Fruit fly (Drosophila melanogaster) whole organism, embryonic: Measurements from ENCODE around the gene Trpgamma.

ENCODE experiments used
- Abd-B ChIP-seq: fragments of 200-800 bp; sonication (Bioruptor generic); optimal IDR thresholded peaks from 2 replicates; lab custom pipeline; 2018; ENCODE audit warnings: missing biosample characterization, mild to moderate bottlenecking, missing genetic modification characterization, moderate library complexity
- Atf3 ChIP-seq: fragments of 200-800 bp; sonication (Bioruptor generic); optimal IDR thresholded peaks from 3 replicates; lab custom pipeline; 2016; ENCODE audit warnings: missing biosample characterization, missing genetic modification characterization
- Blimp-1 ChIP-seq: fragments of 200-800 bp; sonication (Bioruptor generic); optimal IDR thresholded peaks from 3 replicates; lab custom pipeline; 2018; ENCODE audit warnings: missing biosample characterization, missing genetic modification characterization, mild to moderate bottlenecking, moderate library complexity, missing genetic modification reagents
- BtbVII ChIP-seq: fragments of 200-800 bp; sonication (Bioruptor generic); optimal IDR thresholded peaks from 3 replicates; lab custom pipeline; 2017; ENCODE audit warnings: missing biosample characterization, mild to moderate bottlenecking, missing genetic modification characterization
- Bteb2 ChIP-seq: fragments of 200-800 bp; sonication (Bioruptor generic); optimal IDR thresholded peaks from 2 replicates; lab custom pipeline; 2016; ENCODE audit warnings: missing biosample characterization, missing genetic modification characterization
- CG11398 ChIP-seq: fragments of 200-800 bp; sonication (Bioruptor generic); optimal IDR thresholded peaks from 2 replicates; lab custom pipeline; 2016; ENCODE audit warnings: missing biosample characterization, missing genetic modification characterization
- CG11504 ChIP-seq: fragments of 200-800 bp; sonication (Bioruptor generic); optimal IDR thresholded peaks from 3 replicates; lab custom pipeline; 2019; ENCODE audit warnings: missing biosample characterization, mild to moderate bottlenecking, missing genetic modification characterization, moderate library complexity
- CG11695 ChIP-seq: fragments of 200-800 bp; sonication (Bioruptor generic); IDR thresholded peaks from 3 replicates; pipeline ENCODE4 v1.3.6; 2022; ENCODE audit warnings: missing biosample characterization, missing genetic modification characterization
- CG12744 ChIP-seq: fragments of 200-800 bp; sonication (Bioruptor generic); optimal IDR thresholded peaks from 2 replicates; lab custom pipeline; 2016; ENCODE audit warnings: missing biosample characterization, missing genetic modification characterization
- CG14860 ChIP-seq: fragments of 200-800 bp; sonication (Bioruptor generic); IDR thresholded peaks from 3 replicates; pipeline ENCODE4 v1.3.6; 2022; ENCODE audit warnings: missing biosample characterization, missing genetic modification characterization; ENCODE audit not compliant: partially characterized antibody
- CG15073 ChIP-seq: fragments of 200-800 bp; sonication (Bioruptor generic); optimal IDR thresholded peaks from 2 replicates; lab custom pipeline; 2016; ENCODE audit warnings: missing biosample characterization, missing genetic modification characterization
- CG16863 ChIP-seq: fragments of 200-800 bp; sonication (Bioruptor generic); optimal IDR thresholded peaks from 3 replicates; lab custom pipeline; 2016; ENCODE audit warnings: missing biosample characterization, missing genetic modification characterization
- CG17359 ChIP-seq: fragments of 200-800 bp; sonication (Bioruptor generic); optimal IDR thresholded peaks from 3 replicates; lab custom pipeline; 2018; ENCODE audit warnings: missing biosample characterization, mild to moderate bottlenecking, missing genetic modification characterization, moderate library complexity
- CG17829 ChIP-seq: fragments of 200-800 bp; optimal IDR thresholded peaks from 2 replicates; lab custom pipeline; 2019; ENCODE audit warnings: missing biosample characterization, mild to moderate bottlenecking, missing genetic modification characterization, moderate library complexity
- CG2199 ChIP-seq: fragments of 200-800 bp; sonication (Bioruptor generic); IDR thresholded peaks from 3 replicates; pipeline ENCODE4 v1.3.6; 2022; ENCODE audit warnings: missing biosample characterization, missing genetic modification characterization
- CG2202 ChIP-seq: fragments of 200-800 bp; sonication (Bioruptor generic); optimal IDR thresholded peaks from 2 replicates; lab custom pipeline; 2018; ENCODE audit warnings: missing biosample characterization, mild to moderate bottlenecking, missing genetic modification characterization
- CG2889 ChIP-seq: fragments of 200-800 bp; sonication (Bioruptor generic); IDR thresholded peaks from 3 replicates; pipeline ENCODE4 v1.3.6; 2022; ENCODE audit warnings: missing biosample characterization, missing genetic modification characterization
- CG31365 ChIP-seq: fragments of 200-800 bp; sonication (Bioruptor generic); optimal IDR thresholded peaks from 2 replicates; lab custom pipeline; 2018; ENCODE audit warnings: missing biosample characterization, mild to moderate bottlenecking, missing genetic modification characterization
- CG32772 ChIP-seq: fragments of 200-800 bp; sonication (Bioruptor generic); IDR thresholded peaks from 2 replicates; pipeline ENCODE4 v1.3.6; 2022; ENCODE audit warnings: missing biosample characterization, missing genetic modification characterization
- CG33213 ChIP-seq: fragments of 200-800 bp; sonication (Bioruptor generic); optimal IDR thresholded peaks from 3 replicates; lab custom pipeline; 2016; ENCODE audit warnings: missing biosample characterization, missing genetic modification characterization
- CG3407 ChIP-seq: fragments of 200-800 bp; sonication (Bioruptor generic); optimal IDR thresholded peaks from 2 replicates; lab custom pipeline; 2018; ENCODE audit warnings: missing biosample characterization, mild to moderate bottlenecking, missing genetic modification characterization
- CG5953 ChIP-seq: fragments of 200-800 bp; sonication (Bioruptor generic); IDR thresholded peaks from 2 replicates; pipeline ENCODE4 v1.3.6; 2022; ENCODE audit warnings: missing biosample characterization, missing genetic modification characterization
- CG6272 ChIP-seq: fragments of 200-800 bp; sonication (Bioruptor generic); IDR thresholded peaks from 2 replicates; pipeline ENCODE4 v1.3.6; 2022; ENCODE audit warnings: missing biosample characterization, missing genetic modification characterization
- CG8281 ChIP-seq: fragments of 200-800 bp; sonication (Bioruptor generic); optimal IDR thresholded peaks from 2 replicates; lab custom pipeline; 2018; ENCODE audit warnings: missing biosample characterization, mild to moderate bottlenecking, missing genetic modification characterization, moderate library complexity
- CG9932 ChIP-seq: fragments of 200-800 bp; sonication (Bioruptor generic); IDR thresholded peaks from 2 replicates; pipeline ENCODE4 v1.3.6; 2022; ENCODE audit warnings: missing biosample characterization, missing genetic modification characterization
- CHES-1-like ChIP-seq: fragments of 200-800 bp; sonication (Bioruptor generic); optimal IDR thresholded peaks from 2 replicates; lab custom pipeline; 2016; ENCODE audit warnings: missing biosample characterization, missing genetic modification characterization
- Dp ChIP-seq: fragments of 200-800 bp; sonication (Bioruptor generic); optimal IDR thresholded peaks from 2 replicates; lab custom pipeline; 2018; ENCODE audit warnings: missing biosample characterization, mild to moderate bottlenecking, missing genetic modification characterization, moderate library complexity
- E2f2 ChIP-seq: fragments of 200-800 bp; sonication (Bioruptor generic); IDR thresholded peaks from 2 replicates; pipeline ENCODE4 v1.3.6; 2022; ENCODE audit warnings: missing biosample characterization, missing genetic modification characterization
- H2.0 ChIP-seq: fragments of 200-800 bp; sonication (Bioruptor generic); IDR thresholded peaks from 2 replicates; pipeline ENCODE4 v1.3.6; 2022; ENCODE audit warnings: missing biosample characterization, missing genetic modification characterization
- Hr39 ChIP-seq: fragments of >200 bp; optimal IDR thresholded peaks from 2 replicates; lab custom pipeline; 2017
- Mad ChIP-seq: fragments of 200-800 bp; sonication (Bioruptor generic); optimal IDR thresholded peaks from 2 replicates; lab custom pipeline; 2016; ENCODE audit warnings: missing biosample characterization, missing genetic modification characterization
- Nf-YB ChIP-seq: fragments of 200-800 bp; sonication (Bioruptor generic); optimal IDR thresholded peaks from 3 replicates; lab custom pipeline; 2019; ENCODE audit warnings: missing biosample characterization, mild to moderate bottlenecking, missing genetic modification characterization, moderate library complexity
- Sox100B ChIP-seq: fragments of 200-800 bp; sonication (Bioruptor generic); optimal IDR thresholded peaks from 3 replicates; lab custom pipeline; 2018; ENCODE audit warnings: missing biosample characterization, mild to moderate bottlenecking, missing genetic modification characterization
- ap ChIP-seq: fragments of 200-800 bp; sonication (Bioruptor generic); IDR thresholded peaks from 2 replicates; pipeline ENCODE4 v1.3.6; 2022; ENCODE audit warnings: missing biosample characterization, missing genetic modification characterization
- cad ChIP-seq: fragments of >200 bp; optimal IDR thresholded peaks from 2 replicates; lab custom pipeline; 2017; ENCODE audit warnings: missing biosample characterization, missing genetic modification characterization
- crc ChIP-seq: fragments of 200-800 bp; sonication (Bioruptor generic); optimal IDR thresholded peaks from 2 replicates; lab custom pipeline; 2016; ENCODE audit warnings: missing biosample characterization, missing genetic modification characterization
- crp ChIP-seq, 2 experiments: fragments of 200-800 bp; sonication (Bioruptor generic); optimal IDR thresholded peaks; 2 replicates in 1 of 2; 3 replicates in 1 of 2; lab custom pipeline; 2017; ENCODE audit warnings: missing biosample characterization in 2 of 2, missing genetic modification characterization in 2 of 2, mild to moderate bottlenecking in 1 of 2, moderate library complexity in 1 of 2
- disco-r ChIP-seq: fragments of 200-800 bp; sonication (Bioruptor generic); optimal IDR thresholded peaks from 2 replicates; lab custom pipeline; 2016; ENCODE audit warnings: missing biosample characterization, missing genetic modification characterization
- dmrt11E ChIP-seq: fragments of 200-800 bp; sonication (Bioruptor generic); optimal IDR thresholded peaks from 3 replicates; lab custom pipeline; 2018; ENCODE audit warnings: missing biosample characterization, mild to moderate bottlenecking, missing genetic modification characterization, moderate library complexity
- emc ChIP-seq: fragments of 200-800 bp; sonication (Bioruptor generic); optimal IDR thresholded peaks from 2 replicates; lab custom pipeline; 2016; ENCODE audit warnings: missing biosample characterization, missing genetic modification characterization
- grn ChIP-seq: fragments of 200-800 bp; sonication (Bioruptor generic); optimal IDR thresholded peaks from 3 replicates; lab custom pipeline; 2017; ENCODE audit warnings: missing biosample characterization, missing genetic modification characterization
- gro ChIP-seq: fragments of 200-800 bp; sonication (Bioruptor generic); optimal IDR thresholded peaks from 2 replicates; lab custom pipeline; 2016; ENCODE audit warnings: missing biosample characterization, missing genetic modification characterization
- kah ChIP-seq: fragments of 200-800 bp; sonication (Bioruptor generic); optimal IDR thresholded peaks from 2 replicates; lab custom pipeline; 2018; ENCODE audit warnings: missing biosample characterization, mild to moderate bottlenecking, missing genetic modification characterization
- nau ChIP-seq: fragments of 200-800 bp; sonication (Bioruptor generic); optimal IDR thresholded peaks from 3 replicates; lab custom pipeline; 2017; ENCODE audit warnings: missing biosample characterization, mild to moderate bottlenecking, missing genetic modification characterization, missing genetic modification reagents
- peb ChIP-seq: fragments of 200-800 bp; sonication (Bioruptor generic); IDR thresholded peaks from 2 replicates; pipeline ENCODE4 v1.3.6; 2022; ENCODE audit warnings: missing biosample characterization, missing genetic modification characterization
- pita ChIP-seq: fragments of 200-800 bp; sonication (Bioruptor generic); optimal IDR thresholded peaks from 2 replicates; lab custom pipeline; 2017; ENCODE audit warnings: missing biosample characterization, mild to moderate bottlenecking, missing genetic modification characterization
- psq ChIP-seq: fragments of 200-800 bp; sonication (Bioruptor generic); optimal IDR thresholded peaks from 2 replicates; lab custom pipeline; 2017; ENCODE audit warnings: missing biosample characterization, missing genetic modification characterization
- pum ChIP-seq: fragments of 200-800 bp; sonication (Bioruptor generic); optimal IDR thresholded peaks from 2 replicates; lab custom pipeline; 2016; ENCODE audit warnings: missing biosample characterization, missing genetic modification characterization
- salm ChIP-seq: fragments of 200-800 bp; sonication (Bioruptor generic); optimal IDR thresholded peaks from 2 replicates; lab custom pipeline; 2018; ENCODE audit warnings: missing biosample characterization, mild to moderate bottlenecking, missing genetic modification characterization
- ttk ChIP-seq: fragments of 200-800 bp; sonication (Bioruptor generic); IDR thresholded peaks from 2 replicates; pipeline ENCODE4 v2.1.2; 2022; ENCODE audit warnings: missing biosample characterization, missing genetic modification characterization
- unc-4 ChIP-seq: fragments of 200-800 bp; sonication (Bioruptor generic); IDR thresholded peaks from 2 replicates; pipeline ENCODE4 v1.3.6; 2022; ENCODE audit warnings: missing biosample characterization, missing genetic modification characterization; ENCODE audit not compliant: partially characterized antibody
- unpg ChIP-seq: fragments of 200-800 bp; sonication (Bioruptor generic); optimal IDR thresholded peaks from 3 replicates; lab custom pipeline; 2018; ENCODE audit warnings: missing biosample characterization, mild to moderate bottlenecking, missing genetic modification characterization, moderate library complexity

Trpgamma gene

dm6 chr2L:16647773-16648172 lies 28.7 kb downstream of the Trpgamma start (continued):
- TF ChIP-seq CG17829: peak; percentile 28
- no peak for TF ChIP-seq pum
- peak; percentile 16; the same call in 1 of the 2 replicates for TF ChIP-seq E2f2 (GFP tag; lab: Robert Waterston, UW)
- no peak for TF ChIP-seq CG31365
- TF ChIP-seq CG11695 (GFP tag; lab: Robert Waterston, UW): 0 out of 3 replicates have a peak, but pooled peaks have one; percentile 47
- no peak for TF ChIP-seq CG14860 (GFP tag; lab: Robert Waterston, UW)
- no peak for TF ChIP-seq CG2889 (GFP tag; lab: Robert Waterston, UW)
- no peak for TF ChIP-seq unc-4 (GFP tag; lab: Robert Waterston, UW)
- TF ChIP-seq Bteb2 (GFP tag; lab: Kevin White, UChicago): no peak
- TF ChIP-seq CG3407 (GFP tag; lab: Kevin White, UChicago): no peak
- TF ChIP-seq CG15073: no peak
- peak; percentile 28; the same call in 1 of the 2 replicates for TF ChIP-seq CG32772 (GFP tag; lab: Robert Waterston, UW)
- no peak for TF ChIP-seq ap (GFP tag; lab: Robert Waterston, UW)
- TF ChIP-seq CG5953: no peak
- no peak for TF ChIP-seq CG12744 (GFP tag; lab: Kevin White, UChicago)
- TF ChIP-seq CHES-1-like (GFP tag; lab: Kevin White, UChicago): no peak
- TF ChIP-seq Mad (GFP tag; lab: Kevin White, UChicago): no peak
- no peak for TF ChIP-seq emc (GFP tag; lab: Kevin White, UChicago)
- no peak for TF ChIP-seq Atf3 (GFP tag; lab: Kevin White, UChicago)
- TF ChIP-seq nau (GFP tag; lab: Kevin White, UChicago): no peak
- no peak for TF ChIP-seq gro (GFP tag; lab: Kevin White, UChicago)
- TF ChIP-seq grn (GFP tag; lab: Kevin White, UChicago): no peak
- peak; percentile 24 for TF ChIP-seq Sox100B (GFP tag; lab: Kevin White, UChicago)
- peak; percentile 25 for TF ChIP-seq CG8281
- no peak for TF ChIP-seq CG16863
- TF ChIP-seq crp (GFP tag; optimal IDR thresholded peaks at IDR 0.05; lab: Kevin White, UChicago): no peak
- TF ChIP-seq CG6272 (GFP tag; lab: Robert Waterston, UW): no peak
- no peak for TF ChIP-seq crc (GFP tag; lab: Kevin White, UChicago)
- no peak for TF ChIP-seq CG11398 (GFP tag; lab: Kevin White, UChicago)
- no peak for TF ChIP-seq Dp (GFP tag; lab: Kevin White, UChicago)
- no peak for TF ChIP-seq peb (GFP tag; lab: Robert Waterston, UW)
- no peak for TF ChIP-seq Abd-B (GFP tag; lab: Kevin White, UChicago)
- TF ChIP-seq disco-r: no peak
- TF ChIP-seq psq (GFP tag; lab: Kevin White, UChicago): no peak
- TF ChIP-seq pita (GFP tag; lab: Kevin White, UChicago): no peak
- no peak for TF ChIP-seq CG2199 (GFP tag; lab: Robert Waterston, UW)
- TF ChIP-seq H2.0: 0 out of 2 replicates have a peak, but pooled peaks have one; percentile 4
- TF ChIP-seq CG17359 (tag; lab: Kevin White, UChicago): peak; percentile 59
- TF ChIP-seq Hr39 (lab: Kevin White, UChicago): no peak
- 0 out of 2 replicates have a peak, but pooled peaks have one; percentile 15 for TF ChIP-seq ttk (GFP tag; lab: Robert Waterston, UW)
- TF ChIP-seq dmrt11E (tag; lab: Kevin White, UChicago): peak; percentile 7
- TF ChIP-seq CG11504 (tag; lab: Kevin White, UChicago): peak; percentile 71
- TF ChIP-seq cad (GFP tag; lab: Kevin White, UChicago): no peak
- TF ChIP-seq BtbVII (GFP tag; lab: Kevin White, UChicago): peak; percentile 47
- TF ChIP-seq CG33213 (GFP tag; lab: Kevin White, UChicago): no peak
- peak; percentile 60 for TF ChIP-seq unpg
- no peak for TF ChIP-seq salm
- TF ChIP-seq CG2202 (tag; lab: Kevin White, UChicago): no peak
- TF ChIP-seq kah (GFP tag; lab: Kevin White, UChicago): no peak
- peak; percentile 31; the same call in 1 of the 2 replicates for TF ChIP-seq CG9932 (GFP tag; lab: Robert Waterston, UW)
- TF ChIP-seq Nf-YB (GFP tag; lab: Kevin White, UChicago): no peak
- TF ChIP-seq Blimp-1 (GFP tag; lab: Kevin White, UChicago): peak; percentile 44
